Worm (Caenorhabditis elegans): ENCODE measurements around the gene npl-4.2.

- peak; percentile 92 for TF ChIP-seq hmg-4 (GFP tag; optimal IDR thresholded peaks at IDR 0.05)
- TF ChIP-seq ceh-13 (GFP tag; optimal IDR thresholded peaks at IDR 0.05): peak; percentile 19
- peak; percentile 96 for TF ChIP-seq ama-1 (optimal IDR thresholded peaks at IDR 0.05)
- TF ChIP-seq tbx-37 (GFP tag; conservative IDR thresholded peaks at IDR 0.05): peak; percentile 72
- TF ChIP-seq aly-1 (tag; optimal IDR thresholded peaks at IDR 0.05): peak; percentile 83
- TF ChIP-seq B0310.2 (tag; optimal IDR thresholded peaks at IDR 0.05): peak; percentile 82
- TF ChIP-seq tra-4 (tag; optimal IDR thresholded peaks at IDR 0.05): peak; percentile 72
Observed at ce11 chrII:5661735-5662177, 39.1 kb downstream of the npl-4.2 start.

Data from whole organism, early embryonic.